Fruit fly (Drosophila melanogaster): Measurements from ENCODE around the gene CG13010.

Gene CG13010

DNA sequence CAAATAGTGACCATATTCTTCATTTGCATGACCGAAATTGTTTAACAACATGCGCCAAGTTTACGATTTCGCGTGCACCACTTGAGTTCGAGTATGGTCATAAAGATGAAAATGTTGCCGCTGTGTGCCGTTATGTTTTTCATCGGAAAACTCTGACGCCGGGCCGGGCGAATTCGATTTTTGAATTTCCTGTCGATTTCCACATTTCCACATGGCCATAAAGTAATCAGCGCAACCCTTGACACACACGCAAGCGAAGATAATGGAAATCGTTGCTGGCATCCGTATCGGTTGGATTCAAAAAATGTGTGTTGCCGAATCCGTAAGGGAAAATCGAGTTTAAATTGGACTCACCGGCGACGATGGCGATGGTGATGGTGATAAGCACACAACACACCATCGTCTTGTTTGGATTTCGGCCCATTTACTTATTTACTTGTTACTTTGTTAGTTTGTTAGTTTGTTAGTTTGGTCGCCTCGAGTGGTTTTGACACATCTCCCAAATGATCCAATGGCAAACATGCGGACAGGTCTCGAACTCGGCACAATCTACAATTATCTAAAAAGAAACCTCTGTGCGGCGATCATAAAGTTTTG lies 34.1 kb downstream of the CG13010 start (continued):
- TF ChIP-seq CG3407 (GFP tag; optimal IDR thresholded peaks at IDR 0.05): peak; percentile 76
- TF ChIP-seq Sin3A (optimal IDR thresholded peaks at IDR 0.05): no peak
- TF ChIP-seq chinmo (GFP tag; IDR thresholded peaks at IDR 0.05; ENCODE audit: partially characterized antibody): no peak
- TF ChIP-seq CG12155 (GFP tag; optimal IDR thresholded peaks at IDR 0.05): no peak
- TF ChIP-seq BEAF-32 (GFP tag; optimal IDR thresholded peaks at IDR 0.05): no peak
- no peak for TF ChIP-seq Xbp1 (GFP tag; optimal IDR thresholded peaks at IDR 0.05)
- TF ChIP-seq Ravus (GFP tag; IDR thresholded peaks at IDR 0.05): no peak
- no peak for TF ChIP-seq CG7839 (tag; optimal IDR thresholded peaks at IDR 0.05)
- TF ChIP-seq maf-S (GFP tag; optimal IDR thresholded peaks at IDR 0.05): no peak
- TF ChIP-seq CG30431 (GFP tag; optimal IDR thresholded peaks at IDR 0.05): no peak
- TF ChIP-seq Neu2 (GFP tag; optimal IDR thresholded peaks at IDR 0.05; ENCODE audit: borderline replicate concordance): no peak
- TF ChIP-seq crc (GFP tag; optimal IDR thresholded peaks at IDR 0.05): no peak
- 0 out of 3 replicates have a peak, but pooled peaks have one; percentile 28 for TF ChIP-seq z (GFP tag; IDR thresholded peaks at IDR 0.05)
- TF ChIP-seq CG32772 (GFP tag; IDR thresholded peaks at IDR 0.05): no peak
- peak; percentile 37; the same call in 1 of the 3 replicates for TF ChIP-seq CG11695 (GFP tag; IDR thresholded peaks at IDR 0.05)
- TF ChIP-seq bsh (GFP tag; optimal IDR thresholded peaks at IDR 0.05): peak in 1 of 2 experiments; percentile 69
- peak; percentile 20 for TF ChIP-seq ash1 (GFP tag; optimal IDR thresholded peaks at IDR 0.05)
- TF ChIP-seq CG10431 (GFP tag; optimal IDR thresholded peaks at IDR 0.05): peak; percentile 33
- no peak for TF ChIP-seq lbe (GFP tag; optimal IDR thresholded peaks at IDR 0.05)
- peak; percentile 51 for TF ChIP-seq Mes4 (GFP tag; optimal IDR thresholded peaks at IDR 0.05)
- no peak for TF ChIP-seq slp2 (GFP tag; optimal IDR thresholded peaks at IDR 0.05)
- peak; percentile 80 for TF ChIP-seq chm (GFP tag; IDR thresholded peaks at IDR 0.05)
- TF ChIP-seq fd64A (GFP tag; optimal IDR thresholded peaks at IDR 0.05): peak; percentile 72
- no peak for TF ChIP-seq tgo (GFP tag; IDR thresholded peaks at IDR 0.05)
- peak; percentile 4 for TF ChIP-seq CG8290 (GFP tag; optimal IDR thresholded peaks at IDR 0.05)
- TF ChIP-seq CG8290 (tag; optimal IDR thresholded peaks at IDR 0.05): peak; percentile 66 to 73
- no peak for TF ChIP-seq psq (GFP tag; optimal IDR thresholded peaks at IDR 0.05)
- no peak for TF ChIP-seq gsb (GFP tag; IDR thresholded peaks at IDR 0.05)
- peak; percentile 73 for TF ChIP-seq run (tag; optimal IDR thresholded peaks at IDR 0.05)
- TF ChIP-seq CG11247 (GFP tag; IDR thresholded peaks at IDR 0.05): no peak
- no peak for TF ChIP-seq Stat92E (GFP tag; optimal IDR thresholded peaks at IDR 0.05)
- TF ChIP-seq Ada2b (GFP tag; IDR thresholded peaks at IDR 0.05): no peak
- TF ChIP-seq Myb (GFP tag; optimal IDR thresholded peaks at IDR 0.05): no peak
- peak; percentile 27 for TF ChIP-seq CG8924 (tag; optimal IDR thresholded peaks at IDR 0.05)
- TF ChIP-seq gce (GFP tag; IDR thresholded peaks at IDR 0.05): 0 out of 3 replicates have a peak, but pooled peaks have one; percentile 60
- no peak for TF ChIP-seq dan (GFP tag; IDR thresholded peaks at IDR 0.05)
- TF ChIP-seq TFAM (GFP tag; optimal IDR thresholded peaks at IDR 0.05): peak; percentile 24
- TF ChIP-seq tll (GFP tag; optimal IDR thresholded peaks at IDR 0.05): peak in 1 of 2 experiments; percentile 80
- no peak for TF ChIP-seq gro (GFP tag; optimal IDR thresholded peaks at IDR 0.05)
- TF ChIP-seq dmrt11E (tag; optimal IDR thresholded peaks at IDR 0.05): peak; percentile 68
- TF ChIP-seq CG15601 (tag; optimal IDR thresholded peaks at IDR 0.05): peak; percentile 50
- no peak for TF ChIP-seq CG13775 (GFP tag; optimal IDR thresholded peaks at IDR 0.05)
- TF ChIP-seq Trl (optimal IDR thresholded peaks at IDR 0.05): no peak
- TF ChIP-seq Trl (GFP tag; optimal IDR thresholded peaks at IDR 0.05): no peak
- peak; percentile 38 for TF ChIP-seq Side (GFP tag; optimal IDR thresholded peaks at IDR 0.05)
- peak; percentile 28 for TF ChIP-seq bcd (GFP tag; optimal IDR thresholded peaks at IDR 0.05)
- no peak for TF ChIP-seq CG15514 (GFP tag; optimal IDR thresholded peaks at IDR 0.05)
- TF ChIP-seq CG8388 (GFP tag; optimal IDR thresholded peaks at IDR 0.05): no peak
- TF ChIP-seq Scr (GFP tag; IDR thresholded peaks at IDR 0.05; ENCODE audit: partially characterized antibody): no peak
- TF ChIP-seq CG7987 (GFP tag; optimal IDR thresholded peaks at IDR 0.05): peak; percentile 53
- TF ChIP-seq Ets97D (GFP tag; optimal IDR thresholded peaks at IDR 0.05): no peak

Measured in whole organism, embryonic.